Fruit fly (Drosophila melanogaster) whole organism, prepupa: ENCODE data around the gene CG32726.

Experiments
- CG9139 ChIP-seq: fragments of 200-800 bp; sonication (Bioruptor generic); optimal IDR thresholded peaks from 3 replicates; lab custom pipeline; 2017; ENCODE audit warnings: missing biosample characterization, mild to moderate bottlenecking, missing genetic modification characterization
- OdsH ChIP-seq: fragments of 200-800 bp; sonication (Bioruptor generic); optimal IDR thresholded peaks from 3 replicates; lab custom pipeline; 2016; ENCODE audit warnings: missing biosample characterization, missing genetic modification characterization

DNA sequence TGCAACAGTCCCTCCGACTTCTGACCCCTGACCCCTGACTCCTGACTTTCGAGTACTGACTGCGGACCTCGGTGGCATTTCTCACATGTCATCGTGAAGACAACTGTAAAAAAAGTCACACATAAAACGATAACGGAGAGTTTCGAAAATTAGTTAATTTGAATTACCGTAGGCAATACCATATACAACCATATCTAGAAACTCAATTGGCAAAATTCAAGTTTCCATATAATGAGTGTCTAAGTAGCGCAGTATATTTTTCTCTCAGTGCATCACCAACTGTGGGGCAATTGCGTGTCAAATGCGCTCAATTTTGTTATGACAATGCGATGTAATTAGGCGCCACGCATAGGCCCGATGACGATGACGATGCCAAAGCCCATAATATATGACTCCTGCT, 10.5 kb downstream of the CG32726 start:
- no peak for TF ChIP-seq OdsH (GFP tag; lab: Kevin White, UChicago)
- no peak for TF ChIP-seq CG9139 (GFP tag; lab: Kevin White, UChicago)
